Fruit fly (Drosophila melanogaster): ENCODE data around the gene CG12320.
A peak's percentile ranks its signal among the peaks of the same experiment; 100 is the strongest.

Gene CG12320

DNA sequence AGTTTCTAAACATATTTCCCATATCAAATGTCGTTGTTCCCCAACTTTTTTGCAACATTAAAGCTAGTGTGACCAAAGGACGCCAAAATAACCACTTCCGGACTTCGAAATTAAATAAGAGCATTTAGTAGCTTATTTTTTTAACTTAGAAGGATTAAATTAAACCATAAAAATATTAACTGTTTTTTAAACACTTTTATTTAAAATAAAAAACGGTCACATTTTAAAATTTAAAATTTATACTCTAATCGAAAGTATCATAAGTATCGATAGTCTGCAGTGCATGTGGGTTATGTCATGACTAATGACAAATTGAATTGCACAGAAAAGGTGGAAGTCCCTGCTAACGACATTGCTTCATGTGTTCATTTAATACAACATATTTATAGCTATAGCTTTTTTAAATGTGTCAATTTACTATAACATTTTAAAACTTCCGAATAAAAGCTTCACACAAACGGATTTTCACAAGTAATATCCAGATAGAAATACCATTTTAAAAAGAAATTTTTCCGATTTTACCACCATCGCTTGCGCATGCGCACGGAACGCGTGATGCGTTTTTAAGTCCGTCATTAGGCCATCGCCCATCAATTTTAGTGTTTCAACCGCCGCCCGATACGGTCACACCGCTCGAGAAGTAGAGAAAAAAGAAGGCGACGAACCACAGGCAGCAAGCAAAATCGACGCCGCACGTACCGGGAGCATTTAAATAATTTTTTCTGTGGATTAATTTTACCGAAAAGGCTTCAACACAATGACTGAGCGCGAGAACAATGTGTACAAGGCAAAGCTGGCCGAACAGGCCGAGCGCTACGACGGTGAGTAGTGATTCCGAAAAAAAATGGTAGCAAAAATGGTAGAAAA lies 10.2 kb downstream of the CG12320 start, which contains the start of the genes CG7156 and 14-3-3epsilon (continued):
- TF ChIP-seq tgo (GFP tag; IDR thresholded peaks at IDR 0.05) (peak; percentile 22; the same call in 1 of the 3 replicates), amos (GFP tag; IDR thresholded peaks at IDR 0.05; ENCODE audit: partially characterized antibody) (peak; percentile 64), CG1233 (GFP tag; optimal IDR thresholded peaks at IDR 0.05) (peak; percentile 15), btn (GFP tag; optimal IDR thresholded peaks at IDR 0.05) (no peak), wek (GFP tag; optimal IDR thresholded peaks at IDR 0.05) (peak; percentile 38), CG15479 (GFP tag; optimal IDR thresholded peaks at IDR 0.05) (peak; percentile 60), ci (GFP tag; IDR thresholded peaks at IDR 0.05) (peak; percentile 72), CG15514 (GFP tag; optimal IDR thresholded peaks at IDR 0.05) (peak; percentile 48), slou (GFP tag; optimal IDR thresholded peaks at IDR 0.05) (peak; percentile 16), CG34422 (GFP tag; IDR thresholded peaks at IDR 0.05) (peak; percentile 69; the same call in 2 of the 3 replicates), CG9797 (GFP tag; optimal IDR thresholded peaks at IDR 0.05) (peak; percentile 96), gfzf (GFP tag; optimal IDR thresholded peaks at IDR 0.05) (peak; percentile 97), lilli (GFP tag; optimal IDR thresholded peaks at IDR 0.05) (peak; percentile 59), CG4424 (GFP tag; optimal IDR thresholded peaks at IDR 0.05) (peak; percentile 24), ken (GFP tag; IDR thresholded peaks at IDR 0.05) (no peak), hbn (GFP tag; IDR thresholded peaks at IDR 0.05; ENCODE audit: partially characterized antibody) (0 out of 2 replicates have a peak, but pooled peaks have one; percentile 32), CG7372 (GFP tag; IDR thresholded peaks at IDR 0.05) (no peak), CG31388 (GFP tag; optimal IDR thresholded peaks at IDR 0.05) (no peak), ATbp (GFP tag; optimal IDR thresholded peaks at IDR 0.05) (peak; percentile 3), CG18011 (GFP tag; optimal IDR thresholded peaks at IDR 0.05) (peak; percentile 45), cad (GFP tag; optimal IDR thresholded peaks at IDR 0.05) (no peak), CG31441 (GFP tag; IDR thresholded peaks at IDR 0.05) (peak; percentile 49), CG1602 (GFP tag; optimal IDR thresholded peaks at IDR 0.05) (peak; percentile 30), crp (GFP tag; optimal IDR thresholded peaks at IDR 0.05) (peak in 1 of 2 experiments; percentile 4), Meics (GFP tag; optimal IDR thresholded peaks at IDR 0.05) (no peak), CG42726 (GFP tag; IDR thresholded peaks at IDR 0.05; ENCODE audit: partially characterized antibody) (peak; percentile 65), prd (optimal IDR thresholded peaks at IDR 0.05) (no peak), prd (GFP tag; IDR thresholded peaks at IDR 0.05) (peak; percentile 50; the same call in 1 of the 3 replicates), slbo (GFP tag; IDR thresholded peaks at IDR 0.05) (peak; percentile 65), Taf1 (GFP tag; IDR thresholded peaks at IDR 0.05) (no peak), CG12659 (GFP tag; optimal IDR thresholded peaks at IDR 0.05) (peak; percentile 68), CG10366 (GFP tag; IDR thresholded peaks at IDR 0.05) (peak; percentile 32; the same call in 1 of the 2 replicates), toy (GFP tag; IDR thresholded peaks at IDR 0.05) (no peak), gsb-n (tag; optimal IDR thresholded peaks at IDR 0.05) (peak; percentile 37), grau (tag; optimal IDR thresholded peaks at IDR 0.05) (peak; percentile 45), CG11504 (tag; optimal IDR thresholded peaks at IDR 0.05) (peak; percentile 88), Eip74EF (GFP tag; optimal IDR thresholded peaks at IDR 0.05) (peak in 1 of 2 experiments; percentile 22), E2f2 (GFP tag; IDR thresholded peaks at IDR 0.05) (peak; percentile 48), Ptx1 (GFP tag; IDR thresholded peaks at IDR 0.05) (peak; percentile 52), zfh2 (GFP tag; optimal IDR thresholded peaks at IDR 0.05) (peak; percentile 11), lab (GFP tag; optimal IDR thresholded peaks at IDR 0.05) (peak; percentile 42), CG10654 (GFP tag; optimal IDR thresholded peaks at IDR 0.05) (peak; percentile 30), Oli (tag; optimal IDR thresholded peaks at IDR 0.05) (peak; percentile 8), jumu (GFP tag; optimal IDR thresholded peaks at IDR 0.05) (peak; percentile 2), CG4730 (GFP tag; IDR thresholded peaks at IDR 0.05) (no peak), Sin3A (optimal IDR thresholded peaks at IDR 0.05) (peak; percentile 98), ab (GFP tag; optimal IDR thresholded peaks at IDR 0.05) (no peak), ase (GFP tag; IDR thresholded peaks at IDR 0.05) (0 out of 3 replicates have a peak, but pooled peaks have one; percentile 5)

Data from whole organism, embryonic.